Worm (Caenorhabditis elegans) whole organism, L4 larva: ENCODE results near the gene fubl-1.

Source experiments
- D1046.2 ChIP-seq: fragments of 200-800 bp; sonication (Bioruptor generic); IDR thresholded peaks from 2 replicates; pipeline ENCODE4 v1.3.6; 2022; ENCODE audit warnings: missing genetic modification characterization, missing compliant biosample characterization
- F10B5.3 ChIP-seq: sonication (generic microtip); optimal IDR thresholded peaks from 2 replicates; lab custom pipeline; 2016; ENCODE audit warnings: mild to moderate bottlenecking, missing genetic modification characterization, missing compliant biosample characterization
- F26F4.8 ChIP-seq: fragments of 200-800 bp; sonication (Bioruptor generic); conservative IDR thresholded peaks from 2 replicates; pipeline ENCODE4 v1.3.6; 2022; ENCODE audit warnings: missing genetic modification characterization, missing compliant biosample characterization
- F44E2.7 ChIP-seq: fragments of 200-800 bp; sonication (Bioruptor generic); IDR thresholded peaks from 2 replicates; pipeline ENCODE4 v2.1.2; 2022; ENCODE audit warnings: missing genetic modification characterization, missing compliant biosample characterization
- T20F7.1 ChIP-seq: fragments of 200-800 bp; sonication (Bioruptor generic); optimal IDR thresholded peaks from 2 replicates; lab custom pipeline; 2018; ENCODE audit warnings: mild to moderate bottlenecking, missing genetic modification characterization, missing compliant biosample characterization
- ceh-28 ChIP-seq: fragments of 150-350 bp; optimal IDR thresholded peaks from 2 replicates; lab custom pipeline; 2014; ENCODE audit warnings: missing biosample characterization, missing genetic modification reagents, missing genetic modification characterization
- ceh-82 ChIP-seq: sonication (generic microtip); optimal IDR thresholded peaks from 2 replicates; lab custom pipeline; 2017; ENCODE audit warnings: missing biosample characterization, missing genetic modification characterization
- cey-2 ChIP-seq: sonication (generic microtip); optimal IDR thresholded peaks from 3 replicates; lab custom pipeline; 2017; ENCODE audit warnings: missing genetic modification characterization, mild to moderate bottlenecking, missing compliant biosample characterization, antibody characterized with exemption, borderline replicate concordance; ENCODE audit not compliant: insufficient read depth
- daf-8 ChIP-seq: fragments of 200-800 bp; sonication (Bioruptor generic); IDR thresholded peaks from 2 replicates; pipeline ENCODE4 v1.3.6; 2022; ENCODE audit warnings: missing genetic modification characterization, missing compliant biosample characterization
- dmd-6 ChIP-seq: fragments of 200-800 bp; sonication (Bioruptor generic); IDR thresholded peaks from 2 replicates; pipeline ENCODE4 v1.3.6; 2022; ENCODE audit warnings: missing genetic modification reagents, missing genetic modification characterization, missing compliant biosample characterization
- dpl-1 ChIP-seq: fragments of 150-350 bp; optimal IDR thresholded peaks from 2 replicates; lab custom pipeline; 2014; ENCODE audit warnings: missing biosample characterization, missing genetic modification reagents, missing genetic modification characterization
- duxl-1 ChIP-seq: sonication (generic microtip); optimal IDR thresholded peaks from 2 replicates; lab custom pipeline; 2016; ENCODE audit warnings: mild to moderate bottlenecking, missing genetic modification characterization, moderate library complexity, missing compliant biosample characterization; ENCODE audit not compliant: poor library complexity
- dve-1 ChIP-seq: sonication (generic microtip); optimal IDR thresholded peaks from 2 replicates; lab custom pipeline; 2017; ENCODE audit warnings: antibody characterized with exemption, mild to moderate bottlenecking, missing genetic modification characterization, missing compliant biosample characterization; ENCODE audit not compliant: insufficient read depth
- egl-43 ChIP-seq: fragments of 200-800 bp; sonication (Bioruptor generic); IDR thresholded peaks from 2 replicates; pipeline ENCODE4 v1.3.6; 2022; ENCODE audit warnings: missing genetic modification reagents, missing genetic modification characterization, missing compliant biosample characterization
- gei-8 ChIP-seq: fragments of 200-800 bp; sonication (Bioruptor generic); optimal IDR thresholded peaks from 2 replicates; lab custom pipeline; 2018; ENCODE audit warnings: mild to moderate bottlenecking, missing genetic modification characterization, missing compliant biosample characterization
- hlh-11 ChIP-seq: fragments of 200-800 bp; sonication (Bioruptor generic); optimal IDR thresholded peaks from 2 replicates; lab custom pipeline; 2018; ENCODE audit warnings: mild to moderate bottlenecking, missing genetic modification characterization, missing compliant biosample characterization
- hmg-1.1 ChIP-seq: fragments of 200-800 bp; sonication (Bioruptor generic); IDR thresholded peaks from 2 replicates; pipeline ENCODE4 v1.3.6; 2022; ENCODE audit warnings: missing genetic modification reagents, missing genetic modification characterization, missing compliant biosample characterization
- lin-13 ChIP-seq: fragments of 150-350 bp; optimal IDR thresholded peaks from 2 replicates; lab custom pipeline; 2014; ENCODE audit warnings: missing biosample characterization, missing genetic modification reagents, missing genetic modification characterization
- lin-29 ChIP-seq: fragments of 200-800 bp; sonication (Bioruptor generic); IDR thresholded peaks from 2 replicates; pipeline ENCODE4 v1.3.6; 2022; ENCODE audit warnings: missing genetic modification reagents, missing genetic modification characterization, missing compliant biosample characterization
- lin-39 ChIP-seq: fragments of 150-350 bp; optimal IDR thresholded peaks from 2 replicates; lab custom pipeline; 2014; ENCODE audit warnings: missing biosample characterization, missing genetic modification reagents, missing genetic modification characterization
- lsy-2 ChIP-seq, 2 experiments: fragments of 150-350 bp in 1 of 2; sonication (generic microtip) in 1 of 2; optimal IDR thresholded peaks; 2 replicates each; lab custom pipeline; 2014 to 2017; ENCODE audit warnings: missing biosample characterization in 2 of 2, missing genetic modification characterization in 2 of 2
- mep-1 ChIP-seq: fragments of 150-350 bp; sonication (generic microtip); optimal IDR thresholded peaks from 3 replicates; lab custom pipeline; 2014; ENCODE audit warnings: missing biosample characterization, missing genetic modification characterization
- nhr-11 ChIP-seq: fragments of 150-350 bp; optimal IDR thresholded peaks from 2 replicates; lab custom pipeline; 2014; ENCODE audit warnings: missing biosample characterization, missing genetic modification characterization
- nhr-111 ChIP-seq: fragments of 200-800 bp; sonication (Bioruptor generic); optimal IDR thresholded peaks from 2 replicates; lab custom pipeline; 2018; ENCODE audit warnings: mild to moderate bottlenecking, missing genetic modification characterization, missing compliant biosample characterization
- nhr-237 ChIP-seq: sonication (generic microtip); optimal IDR thresholded peaks from 2 replicates; lab custom pipeline; 2017; ENCODE audit warnings: missing biosample characterization, missing genetic modification characterization
- nhr-28 ChIP-seq: fragments of 150-350 bp; optimal IDR thresholded peaks from 2 replicates; lab custom pipeline; 2014; ENCODE audit warnings: missing biosample characterization, missing genetic modification characterization
- sdz-12 ChIP-seq: fragments of 200-800 bp; sonication (Bioruptor generic); optimal IDR thresholded peaks from 2 replicates; lab custom pipeline; 2018; ENCODE audit warnings: mild to moderate bottlenecking, missing genetic modification characterization, missing compliant biosample characterization
- spr-3 ChIP-seq: fragments of 200-800 bp; sonication (Bioruptor generic); optimal IDR thresholded peaks from 2 replicates; lab custom pipeline; 2018; ENCODE audit warnings: mild to moderate bottlenecking, missing genetic modification characterization, missing compliant biosample characterization
- unc-62 ChIP-seq, 3 experiments: fragments of 150-350 bp in 1 of 3; sonication (generic microtip); optimal IDR thresholded peaks in 2 of 3; peaks in 1 of 3; 1 replicate in 1 of 3; 2 replicates in 2 of 3; lab custom pipeline; 2014 to 2017; ENCODE audit warnings: missing biosample characterization in 3 of 3, missing genetic modification characterization in 3 of 3, missing genetic modification reagents in 3 of 3, missing genotype in 1 of 3
- vab-7 ChIP-seq: fragments of 200-800 bp; sonication (Bioruptor generic); IDR thresholded peaks from 2 replicates; pipeline ENCODE4 v1.3.6; 2022; ENCODE audit warnings: missing genetic modification reagents, missing genetic modification characterization, missing compliant biosample characterization
- zip-11 ChIP-seq: fragments of 200-800 bp; sonication (Bioruptor generic); IDR thresholded peaks from 2 replicates; pipeline ENCODE4 v1.3.6; 2022; ENCODE audit warnings: missing genetic modification characterization, missing compliant biosample characterization

fubl-1 gene

ce11 chrV:10220605-10221004, 18.1 kb downstream of the fubl-1 start, which contains the start of gene C12D8.13:
Gene C12D8.13, minus strand, starts transcription at chrV:10220705.
- no peak for TF ChIP-seq lin-13 (GFP tag; lab: Kevin White, UChicago)

DNA sequence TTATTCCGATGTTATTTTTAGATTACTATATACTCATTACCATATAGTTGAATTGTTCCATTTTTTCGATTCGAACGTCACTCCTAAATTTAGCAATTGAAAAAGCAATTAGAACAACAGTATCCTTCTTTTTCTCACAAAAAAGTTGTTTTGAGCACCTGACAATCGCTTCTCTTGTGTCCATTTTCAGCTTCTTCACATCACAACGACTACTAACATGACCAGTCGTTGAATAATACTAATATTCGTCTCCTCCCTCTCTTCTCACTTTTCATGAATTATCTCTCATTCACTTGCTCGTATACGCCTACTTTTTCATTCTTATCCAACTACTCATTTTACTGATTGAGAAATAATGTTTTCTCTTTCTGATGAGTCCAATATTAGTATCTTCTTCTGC, 21.9 kb downstream of the fubl-1 start, which contains the start of gene ZK856.14:
TSS of gene ZK856.14 (plus strand) at position 301 of the 400 bp plus-strand sequence.
- no peak for TF ChIP-seq T20F7.1 (GFP tag; lab: Kevin White, UChicago)
- no peak for TF ChIP-seq nhr-237 (tag; lab: Kevin White, UChicago)
- no peak for TF ChIP-seq unc-62 (GFP tag; optimal IDR thresholded peaks at IDR 0.05 in 1 of 2; lab: Kevin White, UChicago)
- no peak for TF ChIP-seq unc-62 (tag; optimal IDR thresholded peaks at IDR 0.05; lab: Kevin White, UChicago)
- no peak for TF ChIP-seq F44E2.7 (GFP tag; lab: Robert Waterston, UW)

- TF ChIP-seq gei-8 (GFP tag; lab: Kevin White, UChicago) (no peak), lin-39 (tag; lab: Kevin White, UChicago) (no peak), nhr-28 (tag; lab: Kevin White, UChicago) (no peak), cey-2 (no peak), ceh-28 (tag; lab: Kevin White, UChicago) (no peak), sdz-12 (GFP tag; lab: Kevin White, UChicago) (no peak), ceh-82 (tag; lab: Kevin White, UChicago) (no peak), spr-3 (no peak), F26F4.8 (GFP tag; lab: Robert Waterston, UW) (no peak), nhr-11 (tag; lab: Kevin White, UChicago) (no peak), daf-8 (GFP tag; lab: Robert Waterston, UW) (no peak), F10B5.3 (tag; lab: Kevin White, UChicago) (no peak)
- TF ChIP-seq, all 104 proteins: peak for 0
Measured at ce11 chrV:10212627-10213026, 26.0 kb downstream of the fubl-1 start, which contains the start of gene hpo-40. Gene hpo-40, plus strand, starts transcription at chrV:10212927.

DNA sequence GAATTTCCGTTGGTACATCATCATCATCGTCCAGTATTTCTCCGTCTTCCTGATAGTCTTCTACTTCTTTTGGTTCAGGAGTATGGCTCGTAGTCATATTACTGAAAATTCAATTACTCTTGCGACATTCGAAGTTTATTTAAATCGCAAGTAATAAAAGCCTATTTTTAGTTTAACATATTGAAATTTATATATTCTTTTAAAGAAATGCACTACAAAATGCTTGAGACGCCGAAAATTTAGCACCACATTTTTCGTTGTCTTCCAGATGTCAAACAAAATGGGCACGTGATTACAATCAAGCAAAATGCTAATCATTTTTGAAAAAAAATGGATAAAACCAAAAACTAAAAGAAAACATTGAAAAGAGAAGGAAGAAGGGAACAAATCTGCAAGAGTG, 26.6 kb downstream of the fubl-1 start, which contains the start of gene zhit-3:
TSS of gene zhit-3 (minus strand) at position 101 of the 400 bp plus-strand sequence.
- TF ChIP-seq dmd-6 (GFP tag; lab: Robert Waterston, UW) (no peak), egl-43 (GFP tag; lab: Robert Waterston, UW) (no peak), D1046.2 (GFP tag; lab: Robert Waterston, UW) (no peak), lin-29 (GFP tag; lab: Robert Waterston, UW) (no peak), dpl-1 (GFP tag; lab: Kevin White, UChicago) (no peak), F10B5.3 (tag; lab: Kevin White, UChicago) (no peak), zip-11 (GFP tag; lab: Robert Waterston, UW) (no peak)

DNA sequence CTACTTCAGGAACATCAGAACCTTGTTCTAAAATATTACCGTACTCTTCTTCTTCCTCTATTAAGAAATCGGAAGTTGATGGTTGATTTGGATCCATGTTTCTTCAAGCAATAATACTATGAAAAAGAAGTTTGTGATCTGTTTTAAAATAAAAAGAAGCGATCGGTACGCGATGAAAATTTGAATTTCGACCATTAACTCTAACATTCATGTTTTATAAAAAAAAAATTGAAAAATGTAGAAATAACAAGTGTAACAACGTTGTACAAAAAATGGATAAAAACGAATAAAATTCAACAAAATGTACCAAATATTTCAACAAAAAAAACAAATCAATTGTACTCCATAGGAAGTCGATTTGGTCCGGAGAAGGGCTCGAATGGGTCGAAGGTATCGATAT, 28.4 kb downstream of the fubl-1 start, which contains the start of gene tftc-3:
TSS of gene tftc-3 (minus strand) at position 101 of the 400 bp plus-strand sequence.
- TF ChIP-seq dve-1 (tag; lab: Kevin White, UChicago) (no peak), duxl-1 (tag; lab: Kevin White, UChicago) (peak; percentile 35)

DNA sequence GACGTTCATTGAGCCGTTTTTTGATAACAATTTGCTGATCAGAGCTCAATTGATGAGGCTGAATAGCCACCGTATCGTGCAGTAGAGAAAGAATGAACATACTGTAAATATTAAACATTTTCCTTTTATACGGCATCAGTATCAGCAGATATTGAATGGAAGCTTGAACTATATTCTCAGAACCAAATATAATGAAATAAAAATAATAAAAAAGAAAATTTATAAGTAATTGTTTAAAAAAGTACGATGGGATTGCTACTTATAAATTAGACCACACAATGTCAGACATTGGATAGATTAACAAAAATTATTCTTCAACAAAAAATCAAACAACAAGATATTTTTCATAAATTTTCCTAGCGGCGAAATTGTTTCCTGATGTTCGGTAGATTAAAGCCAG, 32.2 kb downstream of the fubl-1 start, which contains the start of gene rpc-25:
TSS of gene rpc-25 (minus strand) at position 101 of the 400 bp plus-strand sequence.
- TF ChIP-seq D1046.2 (GFP tag; lab: Robert Waterston, UW) (no peak), hmg-1.1 (no peak)

- TF ChIP-seq nhr-111 (GFP tag; lab: Kevin White, UChicago) (no peak), mep-1 (tag; lab: Kevin White, UChicago) (no peak), vab-7 (GFP tag; lab: Robert Waterston, UW) (no peak), hlh-11 (tag; lab: Kevin White, UChicago) (no peak), lsy-2 (tag; optimal IDR thresholded peaks at IDR 0.05; lab: Kevin White, UChicago) (no peak), lin-39 (tag; lab: Kevin White, UChicago) (no peak)
Measured at ce11 chrV:10205483-10205882, 33.2 kb downstream of the fubl-1 start, which contains the start of gene ZK856.16. Gene ZK856.16, minus strand, starts transcription at chrV:10205583.
